Fruit fly (Drosophila melanogaster) ovary, adult (tissue): ENCODE data around the gene DNAlig4.

Source experiments
- CG17801 ChIP-seq: fragments of 200-800 bp; optimal IDR thresholded peaks from 2 replicates; lab custom pipeline; 2019; ENCODE audit warnings: missing biosample characterization, mild to moderate bottlenecking, missing genetic modification characterization, moderate library complexity; ENCODE audit not compliant: partially characterized antibody

DNAlig4 gene

DNA sequence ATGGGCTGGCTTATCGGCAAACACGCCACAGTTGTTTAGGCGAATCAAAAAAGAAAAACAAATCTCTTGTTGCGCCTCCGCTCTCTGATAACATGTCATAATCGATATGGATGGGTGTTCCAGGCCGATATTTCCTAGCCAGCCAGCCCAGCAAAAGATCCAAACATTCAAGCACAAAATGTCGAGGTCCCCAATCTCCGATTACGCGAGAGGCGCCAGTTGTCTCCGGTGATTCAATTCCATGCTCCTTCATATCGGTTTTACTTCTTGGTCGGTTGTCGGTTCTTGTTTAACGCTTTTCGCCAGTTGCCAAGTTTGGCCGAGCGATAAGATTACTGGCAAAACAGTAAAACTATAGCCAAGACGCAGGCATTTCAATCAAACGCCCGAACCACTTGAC, 21.4 kb downstream of the DNAlig4 start:
- TF ChIP-seq CG17801 = no peak

DNA sequence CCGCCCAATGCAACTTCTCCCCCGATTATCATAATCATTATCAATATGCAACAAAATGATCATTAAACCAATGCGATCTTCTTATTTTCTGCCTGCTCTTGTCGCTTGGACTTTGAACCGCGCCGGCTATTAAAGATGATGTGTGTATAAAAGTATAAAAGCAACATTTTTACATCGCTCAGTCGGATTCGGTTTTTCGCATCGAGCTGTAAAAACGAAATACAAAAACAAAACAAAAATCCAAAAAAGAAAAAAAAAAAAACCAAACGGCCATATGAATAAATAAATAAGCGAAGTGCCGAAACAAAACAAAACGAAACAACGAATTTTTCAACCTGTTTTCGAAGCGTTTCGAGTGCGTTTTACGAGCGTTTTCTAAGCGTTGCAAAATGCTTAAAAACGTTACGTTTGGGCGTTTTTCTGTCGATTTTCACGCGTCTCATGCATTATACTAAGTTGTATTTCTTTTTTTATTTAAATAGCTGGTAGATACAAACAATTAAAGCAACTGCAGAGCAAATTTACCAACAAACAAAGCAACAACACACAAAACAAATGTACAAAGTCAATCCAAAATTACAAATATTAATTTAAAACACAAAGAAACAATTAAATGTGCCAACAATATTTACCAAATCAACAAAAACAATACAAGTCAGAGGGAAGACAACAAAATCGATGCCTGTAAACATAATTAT, 22.8 kb downstream of the DNAlig4 start:
- peak; percentile 52 for TF ChIP-seq CG17801

DNA sequence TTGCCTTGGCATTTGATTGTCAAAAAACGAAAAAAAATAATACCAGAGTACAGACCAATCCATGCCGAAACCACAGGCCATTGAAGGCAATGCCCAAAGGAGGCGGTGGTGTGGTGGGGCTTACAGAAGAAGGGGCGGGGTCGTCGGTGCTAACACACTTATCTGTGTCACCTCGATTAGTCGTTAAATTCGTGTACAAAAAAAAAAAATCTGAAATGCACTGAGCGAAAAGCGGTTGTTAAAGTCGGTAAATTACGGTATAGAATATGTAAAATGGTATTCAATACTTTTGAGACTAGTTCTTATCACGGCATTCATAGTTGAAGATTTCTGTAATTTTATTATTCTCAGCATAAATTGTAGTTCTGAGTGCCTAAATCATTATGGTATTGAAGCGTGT, 23.6 kb downstream of the DNAlig4 start:
- no peak for TF ChIP-seq CG17801

DNA sequence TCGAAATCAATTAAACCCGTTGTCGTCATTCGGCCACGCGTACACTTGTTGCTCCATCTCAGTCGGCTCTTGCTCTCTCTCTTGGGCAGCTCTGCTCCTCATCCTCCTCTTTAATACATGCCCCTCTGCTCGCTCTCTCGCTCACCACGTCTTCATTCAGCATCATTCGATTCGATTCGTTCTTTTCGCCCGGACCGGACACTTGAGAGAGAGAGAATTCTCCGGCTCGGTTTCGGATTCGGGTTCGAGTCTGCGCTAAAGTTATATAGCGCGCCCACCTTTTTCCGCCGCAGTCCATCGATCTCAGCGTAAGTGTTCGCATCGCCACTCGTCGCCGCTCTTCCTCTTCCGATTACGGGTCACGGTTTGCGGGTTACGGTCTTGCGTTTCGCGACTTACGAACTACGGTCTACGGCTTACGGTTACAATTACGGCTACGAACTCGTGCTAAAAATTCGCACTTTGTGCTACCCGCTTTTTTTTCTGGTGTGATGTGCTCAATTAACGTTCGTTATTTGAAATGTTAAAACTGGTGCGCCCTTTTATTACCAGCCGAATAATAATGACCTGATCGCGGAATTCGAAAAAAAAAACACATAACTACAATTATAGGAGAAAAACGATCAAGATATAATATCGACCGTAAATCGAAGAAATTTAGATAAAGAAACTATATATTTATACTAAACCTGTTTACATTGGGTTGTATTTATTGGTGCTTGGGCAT, 25.6 kb downstream of the DNAlig4 start:
- peak; percentile 8 for TF ChIP-seq CG17801

DNA sequence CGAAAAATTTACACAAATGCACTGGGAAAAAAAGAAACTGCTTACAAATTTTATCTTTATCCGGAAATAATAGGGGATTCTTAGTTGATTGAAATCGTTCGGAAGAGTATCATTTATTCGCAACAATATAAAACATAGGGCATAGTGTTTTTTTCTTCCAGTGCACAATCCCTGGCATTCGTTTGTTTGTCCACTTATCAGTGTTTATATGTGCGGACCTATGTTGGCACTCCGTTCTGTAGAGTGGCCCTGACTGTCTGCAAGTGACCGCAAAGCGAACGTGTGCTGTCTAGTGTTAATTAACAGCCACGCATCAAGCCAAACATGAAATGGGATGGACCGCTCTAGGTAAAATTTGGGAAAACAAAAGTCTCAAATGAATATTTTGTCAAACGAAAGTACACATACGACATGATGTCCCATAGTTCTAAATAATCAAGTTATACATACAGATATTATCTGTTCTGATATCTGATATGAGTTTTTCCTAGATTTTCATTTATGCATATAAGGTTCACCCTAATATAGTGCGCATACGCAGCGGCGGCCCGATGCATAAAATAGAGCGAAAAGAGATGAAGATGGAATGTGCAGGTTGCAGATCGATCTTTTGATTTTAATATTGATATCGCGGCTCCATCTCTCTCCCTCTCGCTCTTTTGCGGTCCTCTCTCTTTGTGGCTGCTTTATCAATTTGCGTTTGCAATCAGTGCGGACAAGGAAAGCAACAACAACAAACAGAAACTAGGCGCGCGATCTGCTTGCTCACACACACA, 26.3 kb downstream of the DNAlig4 start:
- TF ChIP-seq CG17801 = peak; percentile 81

DNA sequence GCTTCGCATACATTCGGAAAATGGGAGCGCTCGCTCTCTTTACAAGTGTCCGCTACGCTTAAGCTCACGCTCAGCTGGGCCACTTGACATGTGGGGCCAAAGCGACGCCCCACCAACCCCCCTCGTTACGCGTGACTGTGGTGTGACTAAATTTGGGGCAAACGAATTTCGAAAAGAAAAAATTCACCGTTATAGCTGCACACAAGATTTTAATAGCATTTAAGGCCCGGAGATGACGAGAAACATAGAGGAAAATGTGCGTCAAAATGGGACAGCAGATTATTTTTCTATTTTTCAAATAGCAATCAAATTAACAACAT, 27.0 kb downstream of the DNAlig4 start:
- TF ChIP-seq CG17801 = no peak

DNA sequence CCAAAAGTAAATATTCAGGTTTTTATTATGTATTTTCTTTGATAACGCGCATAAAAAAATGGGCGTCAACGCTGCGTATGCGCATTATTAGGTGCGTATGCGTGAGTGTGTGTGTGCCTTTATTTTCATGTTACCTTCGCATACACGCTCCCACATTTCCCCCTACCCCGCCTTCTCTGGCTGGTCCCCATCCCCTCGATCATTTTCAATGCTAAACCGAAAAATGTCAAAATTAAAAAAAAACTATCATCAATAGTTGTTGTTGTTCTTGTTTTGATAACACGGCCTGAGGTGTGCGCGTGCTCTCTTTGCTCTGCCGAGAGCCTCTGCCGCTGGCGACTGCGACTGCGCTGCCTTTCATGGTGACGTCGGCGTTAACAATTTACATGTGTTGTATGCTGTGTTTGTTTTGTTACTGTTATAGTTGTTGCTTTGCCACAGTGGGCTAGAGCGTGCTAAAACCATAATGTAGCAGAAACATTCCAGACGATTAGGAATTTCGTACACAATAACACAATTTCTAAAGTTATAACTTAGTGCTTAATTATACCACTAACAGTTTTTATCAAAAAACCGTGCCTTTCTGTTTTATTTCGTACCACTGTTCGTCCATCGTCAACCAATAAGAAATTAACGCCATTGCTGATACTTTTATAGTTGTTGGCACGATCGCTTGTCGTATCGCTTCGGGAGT, 27.5 kb downstream of the DNAlig4 start:
- peak; percentile 97 for TF ChIP-seq CG17801

DNA sequence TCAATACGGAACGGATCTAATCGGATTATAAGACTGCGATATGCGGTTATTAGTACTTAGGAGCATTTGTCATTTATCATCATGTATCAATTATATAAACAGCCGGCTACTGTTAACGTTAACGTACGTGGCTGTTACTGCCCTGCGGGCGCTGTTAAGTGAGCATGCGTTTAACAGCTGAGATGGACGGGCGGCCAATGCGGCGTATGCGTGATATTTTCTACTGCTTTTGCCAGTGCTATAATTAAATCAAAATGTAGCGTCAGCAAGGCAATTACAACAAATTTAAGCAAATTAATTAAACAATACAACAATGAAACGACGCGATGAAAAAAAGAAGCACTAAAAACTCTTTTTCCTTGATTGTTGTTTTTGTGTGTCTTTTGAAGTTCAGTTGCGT, 30.0 kb downstream of the DNAlig4 start:
- no peak for TF ChIP-seq CG17801

DNA sequence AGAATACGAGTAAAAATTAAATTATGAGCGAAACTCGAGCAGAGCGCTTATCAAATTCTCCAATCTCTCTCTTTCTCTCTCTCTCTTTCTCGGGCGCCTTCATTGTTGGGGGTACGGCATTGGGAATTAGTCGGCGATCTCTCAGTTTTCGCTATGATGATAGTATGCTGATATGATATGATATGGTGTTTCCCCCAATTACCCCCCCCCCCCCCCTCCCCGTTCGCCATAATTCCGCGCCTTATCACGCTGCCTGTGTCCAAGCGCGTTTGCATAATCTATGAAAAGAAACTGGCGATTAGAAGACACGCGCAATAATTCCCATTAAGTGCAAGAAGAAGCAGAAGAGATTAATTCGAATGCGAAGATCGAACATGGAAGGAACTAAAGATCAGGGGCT, 30.8 kb downstream of the DNAlig4 start:
- TF ChIP-seq CG17801 = no peak

DNA sequence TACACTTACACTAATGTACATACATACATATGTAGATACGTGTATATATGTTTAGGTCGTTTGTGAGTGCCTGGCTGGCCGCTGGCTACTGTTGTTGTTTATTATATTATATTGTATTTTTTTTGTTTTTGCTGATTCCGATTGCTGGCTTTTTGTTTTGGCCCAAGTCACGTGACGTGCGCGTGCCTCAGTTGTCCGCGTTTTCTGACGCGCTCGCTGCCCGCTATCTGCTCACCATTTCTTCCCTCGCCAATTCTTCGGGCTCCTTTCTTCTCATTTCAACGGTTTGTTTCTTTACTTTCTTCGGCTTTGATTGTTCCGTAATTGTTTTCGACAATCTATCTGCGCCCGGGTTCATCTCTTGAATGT, 32.6 kb downstream of the DNAlig4 start:
- TF ChIP-seq CG17801 = no peak

DNA sequence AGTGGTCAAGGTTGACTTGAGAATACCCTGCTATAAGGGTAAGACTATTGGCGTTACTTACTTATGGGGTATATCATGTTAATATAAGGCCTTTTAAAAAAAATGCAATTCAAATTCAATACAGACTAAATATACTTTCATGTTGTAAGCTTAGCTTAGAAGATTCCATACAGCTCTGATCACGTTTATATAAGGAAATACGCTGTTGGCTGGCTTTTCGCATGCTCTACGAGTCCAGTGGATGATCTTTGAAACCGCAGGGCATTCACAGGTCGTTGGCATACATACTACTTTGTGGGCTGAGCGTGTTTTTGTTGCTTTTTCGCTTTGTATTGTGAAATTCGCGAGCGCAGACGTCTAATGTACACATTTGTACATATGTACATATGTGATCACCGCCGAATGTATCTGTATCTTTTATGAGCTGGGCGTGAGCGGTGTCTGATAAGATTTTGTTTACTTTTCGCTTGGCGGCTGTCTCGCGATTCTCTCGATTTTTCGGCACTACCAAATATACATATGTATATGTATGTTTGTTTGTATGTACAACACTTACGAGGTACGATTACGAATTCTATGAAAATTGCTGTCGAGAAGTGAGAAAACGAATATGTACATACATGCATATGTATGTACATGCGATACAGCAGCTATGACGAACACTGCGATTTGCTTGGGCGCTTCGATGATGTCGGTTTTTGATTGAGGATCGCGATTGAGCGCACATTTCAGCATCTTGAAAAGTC, 33.2 kb downstream of the DNAlig4 start:
- peak; percentile 79 for TF ChIP-seq CG17801

DNA sequence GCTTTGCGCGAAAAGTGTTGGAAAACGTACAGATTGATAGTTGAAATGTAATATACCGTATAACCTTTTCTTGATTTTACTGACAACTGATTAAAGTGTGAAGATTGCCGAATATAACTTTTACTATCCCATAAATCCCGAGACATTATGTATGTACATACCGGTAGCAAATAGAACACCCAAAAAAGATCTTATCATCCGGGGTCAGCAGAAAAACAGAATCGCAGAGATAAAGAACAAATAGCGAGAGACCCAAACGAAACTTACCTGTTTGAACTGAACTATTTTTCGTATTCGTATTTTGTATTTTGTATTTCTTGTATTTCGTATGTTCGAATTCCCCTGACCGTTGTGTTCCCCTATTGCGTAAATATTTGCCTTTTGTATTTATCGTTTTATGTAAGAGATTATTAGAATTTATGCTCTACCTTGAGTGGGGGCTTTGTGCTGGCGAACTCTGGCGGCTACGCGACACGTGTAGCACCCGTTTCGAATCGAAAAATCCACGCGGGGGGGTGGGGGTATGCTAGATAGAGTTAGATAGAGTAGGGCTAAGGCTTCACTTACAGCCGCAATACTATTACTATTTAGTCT, 34.2 kb downstream of the DNAlig4 start:
- TF ChIP-seq CG17801 = no peak

DNA sequence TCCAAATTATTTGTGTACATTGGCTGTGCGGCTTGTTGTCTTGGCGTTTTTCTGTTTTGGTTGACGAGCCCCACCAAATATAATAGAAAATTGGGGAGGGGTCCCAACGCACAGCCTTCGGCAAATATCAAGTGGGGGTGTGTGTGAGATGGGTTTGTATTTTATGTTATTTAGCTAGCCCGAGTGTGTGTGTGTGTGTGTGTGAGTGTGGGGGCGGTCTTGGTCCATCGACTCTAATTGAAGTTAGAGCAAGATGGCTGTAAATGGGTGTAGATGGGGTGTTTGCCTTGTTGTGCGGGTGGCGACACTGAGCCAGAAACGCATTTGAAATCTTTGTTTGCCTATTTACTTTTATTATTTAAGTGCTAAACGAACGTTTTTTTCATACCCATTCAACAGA, 35.0 kb downstream of the DNAlig4 start:
- TF ChIP-seq CG17801 = no peak

DNA sequence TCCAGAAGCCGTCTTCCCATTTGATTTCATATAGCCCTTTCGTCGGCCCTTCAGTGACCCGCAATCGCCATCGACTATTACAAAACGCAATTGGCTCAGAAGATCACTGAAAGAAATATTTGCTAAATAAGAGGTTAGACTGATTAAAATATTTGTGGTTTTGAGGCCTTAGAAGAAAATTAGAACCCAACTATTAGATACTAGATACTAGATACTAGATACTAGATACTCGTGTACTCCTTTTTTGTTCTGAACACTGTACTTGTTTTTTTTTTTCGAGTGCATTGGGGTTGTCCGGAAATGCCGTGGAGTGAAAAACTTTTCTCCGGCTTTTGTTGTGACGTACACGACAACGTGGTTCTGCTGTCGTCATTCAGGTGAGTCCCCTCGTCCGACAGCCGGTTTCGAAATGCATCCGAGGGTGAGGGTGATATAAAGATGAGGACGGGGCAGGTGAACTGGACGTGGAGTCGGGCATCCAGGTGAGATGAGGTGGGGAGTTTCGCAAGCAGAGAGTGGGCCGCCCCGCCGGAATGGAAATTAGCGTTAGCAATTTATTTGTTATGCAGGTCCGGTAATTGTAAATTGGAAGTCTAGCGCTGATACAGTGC, 37.2 kb downstream of the DNAlig4 start:
- no peak for TF ChIP-seq CG17801

DNA sequence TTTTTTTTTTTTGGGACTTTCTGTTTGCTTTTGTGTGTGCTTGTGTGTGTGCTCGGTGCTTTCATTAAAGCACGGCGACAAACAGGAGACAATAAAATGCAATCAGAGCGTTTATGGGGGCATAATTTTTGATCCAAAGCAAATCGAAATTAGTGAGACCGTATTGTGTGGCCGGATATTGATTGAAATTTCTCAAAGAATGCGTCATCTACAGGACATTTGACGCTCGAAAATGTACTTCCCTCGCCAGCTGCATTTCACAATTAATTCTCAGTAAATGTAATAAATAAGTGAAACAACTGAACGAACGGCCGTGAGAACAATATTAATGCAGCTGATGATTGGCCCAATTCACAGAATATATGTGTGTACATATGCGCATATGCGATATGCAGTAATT, 38.2 kb downstream of the DNAlig4 start:
- no peak for TF ChIP-seq CG17801

DNA sequence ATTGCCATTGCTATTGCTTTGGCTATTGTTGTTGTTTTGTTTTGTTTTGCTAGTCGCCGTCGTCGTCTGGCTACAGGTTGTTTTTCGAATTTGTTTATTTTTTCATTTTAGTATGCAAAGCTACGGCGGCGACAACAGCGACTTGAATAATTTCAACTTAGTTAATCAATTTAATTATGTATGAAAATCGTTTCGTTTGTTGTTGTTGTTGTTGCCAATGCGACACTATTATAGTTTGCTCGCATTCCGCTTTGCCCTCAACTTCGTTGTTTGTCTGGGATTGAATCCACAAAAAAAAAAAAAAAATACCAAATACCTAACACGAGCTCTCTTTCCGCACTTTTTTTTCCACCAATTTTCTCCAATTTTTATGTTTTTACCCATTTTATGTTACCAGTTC, 39.8 kb downstream of the DNAlig4 start:
- TF ChIP-seq CG17801 = no peak
